Fruit fly (Drosophila melanogaster) S2 (cell line): ENCODE results near the gene CG6013.

Experiments used
- CG8478 ChIP-seq: fragments of >200 bp; optimal IDR thresholded peaks from 2 replicates; lab custom pipeline; 2018
- CTCF ChIP-seq, 2 experiments: fragments of >200 bp; optimal IDR thresholded peaks; 2 replicates each; lab custom pipeline; 2018

- TF ChIP-seq CG8478 (lab: Kevin White, UChicago) (no peak), CTCF (optimal IDR thresholded peaks at IDR 0.05; lab: Kevin White, UChicago) (no peak)
Measured at dm6 chr3R:19024761-19025160, 6.5 kb upstream of the CG6013 start, which contains the start of gene CG14285.
